Fruit fly (Drosophila melanogaster) whole organism, wandering third instar larva: ENCODE data around the gene Cpr64Ad.

Experiments used
- CG32264 ChIP-seq: fragments of 200-800 bp; sonication (Bioruptor generic); optimal IDR thresholded peaks from 2 replicates; lab custom pipeline; 2016; ENCODE audit warnings: missing biosample characterization, missing genetic modification characterization
- CrebA ChIP-seq: fragments of 200-800 bp; sonication (Bioruptor generic); optimal IDR thresholded peaks from 2 replicates; lab custom pipeline; 2016; ENCODE audit warnings: missing biosample characterization, mild to moderate bottlenecking, missing genetic modification characterization, borderline replicate concordance
- Dif ChIP-seq: fragments of 200-275, 200-300 bp; sonication (Bioruptor generic); optimal IDR thresholded peaks from 2 replicates; lab custom pipeline; 2018; ENCODE audit warnings: missing biosample characterization, missing genetic modification characterization; ENCODE audit not compliant: partially characterized antibody
- HLH106 ChIP-seq: fragments of 200-800 bp; optimal IDR thresholded peaks from 3 replicates; lab custom pipeline; 2019; ENCODE audit warnings: missing biosample characterization, mild to moderate bottlenecking, missing genetic modification characterization, moderate library complexity
- Hnf4 ChIP-seq: fragments of 200-800 bp; sonication (Bioruptor generic); optimal IDR thresholded peaks from 2 replicates; lab custom pipeline; 2016; ENCODE audit warnings: missing biosample characterization, mild to moderate bottlenecking, missing genetic modification characterization
- Hr78 ChIP-seq: fragments of >200 bp; optimal IDR thresholded peaks from 2 replicates; lab custom pipeline; 2017; ENCODE audit warnings: missing biosample characterization, missing genetic modification characterization
- Hr83 ChIP-seq: fragments of 200-300 bp; sonication (Bioruptor generic); optimal IDR thresholded peaks from 2 replicates; lab custom pipeline; 2016; ENCODE audit warnings: missing biosample characterization, mild to moderate bottlenecking, missing genetic modification characterization, moderate library complexity; ENCODE audit not compliant: poor library complexity, severe bottlenecking
- Mio ChIP-seq: sonication (Bioruptor generic); optimal IDR thresholded peaks from 2 replicates; lab custom pipeline; 2016; ENCODE audit warnings: missing biosample characterization, missing genetic modification characterization
- Myc ChIP-seq: fragments of >200 bp; optimal IDR thresholded peaks from 2 replicates; lab custom pipeline; 2017
- N ChIP-seq: fragments of >200 bp; optimal IDR thresholded peaks from 2 replicates; lab custom pipeline; 2018; ENCODE audit warnings: missing biosample characterization, missing external identifiers, missing genetic modification characterization
- OdsH ChIP-seq: fragments of 200-800 bp; sonication (Bioruptor generic); optimal IDR thresholded peaks from 2 replicates; lab custom pipeline; 2016; ENCODE audit warnings: missing biosample characterization, mild to moderate bottlenecking, missing genetic modification characterization
- Rel ChIP-seq, 2 experiments: fragments of 200-800 bp; sonication (Bioruptor generic) in 1 of 2; optimal IDR thresholded peaks; 2 replicates in 1 of 2; 3 replicates in 1 of 2; lab custom pipeline; 2016 to 2019; ENCODE audit warnings: mild to moderate bottlenecking in 2 of 2, missing biosample characterization in 2 of 2, missing genetic modification characterization in 2 of 2, moderate library complexity in 1 of 2
- Sp1 ChIP-seq: fragments of 200-800 bp; sonication (Bioruptor generic); optimal IDR thresholded peaks from 3 replicates; lab custom pipeline; 2019; ENCODE audit warnings: missing biosample characterization, mild to moderate bottlenecking, missing genetic modification characterization, moderate library complexity
- br ChIP-seq: fragments of 200-800 bp; sonication (Bioruptor generic); optimal IDR thresholded peaks from 2 replicates; lab custom pipeline; 2016; ENCODE audit warnings: missing biosample characterization, missing genetic modification characterization
- dl ChIP-seq, 2 experiments: fragments of 175-275, 200-275 bp in 1 of 2; fragments of 200-275 bp in 1 of 2; sonication (Bioruptor generic); optimal IDR thresholded peaks; lab custom pipeline; 2018; ENCODE audit warnings: mild to moderate bottlenecking in 2 of 2, missing biosample characterization in 2 of 2, missing genetic modification characterization in 2 of 2, moderate library complexity in 2 of 2; ENCODE audit not compliant: partially characterized antibody in 2 of 2, insufficient read depth in 1 of 2
- dmrt93B ChIP-seq: fragments of 200-800 bp; sonication (Bioruptor generic); optimal IDR thresholded peaks from 2 replicates; lab custom pipeline; 2018; ENCODE audit warnings: missing biosample characterization, mild to moderate bottlenecking, missing genetic modification characterization
- dsf ChIP-seq: sonication (Bioruptor generic); optimal IDR thresholded peaks from 2 replicates; lab custom pipeline; 2016; ENCODE audit warnings: missing biosample characterization, missing genetic modification characterization, borderline replicate concordance
- ey ChIP-seq: fragments of 200-800 bp; sonication (Bioruptor generic); optimal IDR thresholded peaks from 2 replicates; lab custom pipeline; 2016; ENCODE audit warnings: missing biosample characterization, missing genetic modification characterization
- foxo ChIP-seq, 2 experiments: fragments of 200-800 bp; sonication (Bioruptor generic); optimal IDR thresholded peaks; 2 replicates in 1 of 2; 3 replicates in 1 of 2; lab custom pipeline; 2016 to 2017; ENCODE audit warnings: missing biosample characterization in 2 of 2, missing genetic modification characterization in 2 of 2
- fru ChIP-seq: fragments of 200-800 bp; sonication (Bioruptor generic); optimal IDR thresholded peaks from 3 replicates; lab custom pipeline; 2016; ENCODE audit warnings: missing biosample characterization, mild to moderate bottlenecking, missing genetic modification characterization
- h ChIP-seq: fragments of 200-800 bp; sonication (Bioruptor generic); optimal IDR thresholded peaks from 3 replicates; lab custom pipeline; 2016; ENCODE audit warnings: missing biosample characterization, mild to moderate bottlenecking, missing genetic modification characterization
- jim ChIP-seq: fragments of 175-275, 200-325 bp; sonication (Bioruptor generic); optimal IDR thresholded peaks from 2 replicates; lab custom pipeline; 2016; ENCODE audit warnings: missing biosample characterization, mild to moderate bottlenecking, missing genetic modification characterization
- lola ChIP-seq: fragments of >200 bp; optimal IDR thresholded peaks from 2 replicates; lab custom pipeline; 2017; ENCODE audit warnings: missing biosample characterization, missing genetic modification characterization
- pan ChIP-seq: fragments of >200 bp; optimal IDR thresholded peaks from 2 replicates; lab custom pipeline; 2017
- psq ChIP-seq: fragments of 200-800 bp; sonication (Bioruptor generic); optimal IDR thresholded peaks from 3 replicates; lab custom pipeline; 2017; ENCODE audit warnings: missing biosample characterization, mild to moderate bottlenecking, missing genetic modification characterization, moderate library complexity
- rgr ChIP-seq: fragments of 200-800 bp; sonication (Bioruptor generic); optimal IDR thresholded peaks from 3 replicates; lab custom pipeline; 2016; ENCODE audit warnings: missing biosample characterization, mild to moderate bottlenecking, missing genetic modification characterization
- sage ChIP-seq: fragments of 200-800 bp; sonication (Bioruptor generic); optimal IDR thresholded peaks from 2 replicates; lab custom pipeline; 2016; ENCODE audit warnings: missing biosample characterization, mild to moderate bottlenecking, missing genetic modification characterization
- tai ChIP-seq: sonication (Bioruptor generic); optimal IDR thresholded peaks from 2 replicates; lab custom pipeline; 2016; ENCODE audit warnings: missing biosample characterization, missing genetic modification characterization
- usp ChIP-seq: fragments of >200 bp; optimal IDR thresholded peaks from 2 replicates; lab custom pipeline; 2017; ENCODE audit warnings: missing biosample characterization, missing genetic modification characterization
- woc ChIP-seq: sonication (Bioruptor generic); optimal IDR thresholded peaks from 2 replicates; lab custom pipeline; 2016; ENCODE audit warnings: missing biosample characterization, mild to moderate bottlenecking, missing genetic modification characterization

Cpr64Ad gene

dm6 chr3L:4220679-4221078 lies 5.5 kb downstream of the Cpr64Ad start:
- TF ChIP-seq rgr (GFP tag; lab: Kevin White, UChicago) (peak; percentile 56), foxo (GFP tag; optimal IDR thresholded peaks at IDR 0.05; lab: Kevin White, UChicago) (peak in 1 of 2 experiments; percentile 22), Sp1 (GFP tag; lab: Kevin White, UChicago) (no peak), jim (GFP tag; lab: Kevin White, UChicago) (no peak), CG32264 (GFP tag; lab: Kevin White, UChicago) (no peak), Mio (no peak), fru (GFP tag; lab: Kevin White, UChicago) (peak; percentile 58), Dif (GFP tag; lab: Kevin White, UChicago) (no peak), Rel (GFP tag; optimal IDR thresholded peaks at IDR 0.05; lab: Kevin White, UChicago) (no peak), Rel (tag; optimal IDR thresholded peaks at IDR 0.05; lab: Kevin White, UChicago) (no peak), N (GFP tag; lab: Kevin White, UChicago) (no peak), br (GFP tag; lab: Kevin White, UChicago) (peak; percentile 7), Hnf4 (GFP tag; lab: Kevin White, UChicago) (peak; percentile 40), tai (GFP tag; lab: Kevin White, UChicago) (no peak), pan (lab: Kevin White, UChicago) (no peak), dl (GFP tag; optimal IDR thresholded peaks at IDR 0.05; lab: Kevin White, UChicago; ENCODE audit: insufficient read depth in 1 of 2, partially characterized antibody in 2 of 2) (no peak), h (GFP tag; lab: Kevin White, UChicago) (peak; percentile 4), psq (GFP tag; lab: Kevin White, UChicago) (peak; percentile 4), dsf (no peak), Hr83 (peak; percentile 41), OdsH (GFP tag; lab: Kevin White, UChicago) (peak; percentile 34), usp (no peak), HLH106 (tag; lab: Kevin White, UChicago) (no peak)

dm6 chr3L:4221226-4221770 lies 6.1 kb downstream of the Cpr64Ad start:
- no peak for TF ChIP-seq Rel (GFP tag; optimal IDR thresholded peaks at IDR 0.05; lab: Kevin White, UChicago)
- TF ChIP-seq Rel (tag; optimal IDR thresholded peaks at IDR 0.05; lab: Kevin White, UChicago), result peak; percentile 44
- TF ChIP-seq h (GFP tag; lab: Kevin White, UChicago), result no peak
- no peak for TF ChIP-seq N (GFP tag; lab: Kevin White, UChicago)

dm6 chr3L:4221792-4222191 lies 6.6 kb downstream of the Cpr64Ad start:
- TF ChIP-seq Mio (no peak), jim (GFP tag; lab: Kevin White, UChicago) (no peak), ey (GFP tag; lab: Kevin White, UChicago) (no peak), Hr78 (no peak), CG32264 (GFP tag; lab: Kevin White, UChicago) (no peak), woc (GFP tag; lab: Kevin White, UChicago) (no peak), Sp1 (GFP tag; lab: Kevin White, UChicago) (no peak), N (GFP tag; lab: Kevin White, UChicago) (no peak), sage (GFP tag; lab: Kevin White, UChicago) (no peak), tai (GFP tag; lab: Kevin White, UChicago) (no peak), pan (lab: Kevin White, UChicago) (no peak), usp (no peak), dmrt93B (no peak), HLH106 (tag; lab: Kevin White, UChicago) (no peak), Myc (lab: Kevin White, UChicago) (no peak), lola (no peak), OdsH (GFP tag; lab: Kevin White, UChicago) (no peak)

DNA sequence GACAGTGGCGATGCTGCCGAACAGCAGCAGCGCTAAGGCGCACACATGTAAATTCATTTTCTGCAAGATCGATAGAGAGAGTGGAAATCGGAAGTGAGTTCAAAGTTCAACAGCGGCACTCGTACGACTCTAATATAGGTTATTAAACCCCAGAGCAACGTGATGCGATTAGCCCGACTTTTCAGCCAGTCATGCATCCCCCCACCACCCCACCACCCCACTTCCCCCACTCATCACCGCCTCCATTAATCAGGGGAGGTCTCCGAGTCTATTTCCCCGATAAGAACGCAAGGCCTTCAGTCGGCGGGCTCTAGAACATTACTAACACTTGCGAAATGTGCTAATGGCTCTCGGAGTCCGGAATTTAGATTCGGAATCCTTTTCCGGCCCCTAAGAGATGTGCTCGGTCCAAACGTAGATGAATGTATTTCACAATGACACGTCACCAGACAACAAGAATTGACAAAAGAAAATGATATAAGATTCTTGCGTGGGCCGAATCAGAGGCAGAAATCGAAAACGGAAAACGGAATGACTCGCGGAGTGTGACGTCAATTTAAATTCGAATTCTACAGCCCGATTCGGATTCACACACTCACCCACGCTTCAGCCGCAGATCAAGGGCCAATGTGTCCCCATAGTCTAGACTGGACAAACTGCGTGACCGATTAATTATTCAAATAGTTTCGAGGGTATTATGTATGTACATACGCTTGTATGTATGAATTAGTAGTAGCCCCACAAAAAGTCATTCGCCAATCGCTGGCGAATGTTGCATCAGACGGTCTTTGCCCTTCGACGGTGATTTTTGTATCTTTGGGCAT lies 10.7 kb downstream of the Cpr64Ad start:
- TF ChIP-seq CrebA (GFP tag; lab: Kevin White, UChicago) (no peak), Rel (GFP tag; optimal IDR thresholded peaks at IDR 0.05; lab: Kevin White, UChicago) (no peak), Rel (tag; optimal IDR thresholded peaks at IDR 0.05; lab: Kevin White, UChicago) (peak; percentile 46), Sp1 (GFP tag; lab: Kevin White, UChicago) (no peak), Hnf4 (GFP tag; lab: Kevin White, UChicago) (peak; percentile 6)
